Fruit fly (Drosophila melanogaster) whole organism: ENCODE measurements around the gene CG1208.

Experiments used
- CG8478 ChIP-seq: fragments of >200 bp; optimal IDR thresholded peaks from 2 replicates; lab custom pipeline; 2018; ENCODE audit warnings: inconsistent platforms
- Dll ChIP-seq: fragments of >200 bp; optimal IDR thresholded peaks from 2 replicates; lab custom pipeline; 2017
- EcR ChIP-seq, 2 experiments: fragments of >200 bp; optimal IDR thresholded peaks; 2 replicates each; lab custom pipeline; 2017; ENCODE audit warnings: missing biosample characterization in 2 of 2, missing genetic modification characterization in 2 of 2, missing genetic modification reagents in 2 of 2
- pan ChIP-seq: fragments of >200 bp; optimal IDR thresholded peaks from 2 replicates; lab custom pipeline; 2017
- psq ChIP-seq: fragments of >200 bp; optimal IDR thresholded peaks from 2 replicates; lab custom pipeline; 2017
- usp ChIP-seq: fragments of >200 bp; optimal IDR thresholded peaks from 2 replicates; lab custom pipeline; 2017; ENCODE audit warnings: missing biosample characterization, missing genetic modification characterization, mixed read lengths

Gene CG1208

DNA sequence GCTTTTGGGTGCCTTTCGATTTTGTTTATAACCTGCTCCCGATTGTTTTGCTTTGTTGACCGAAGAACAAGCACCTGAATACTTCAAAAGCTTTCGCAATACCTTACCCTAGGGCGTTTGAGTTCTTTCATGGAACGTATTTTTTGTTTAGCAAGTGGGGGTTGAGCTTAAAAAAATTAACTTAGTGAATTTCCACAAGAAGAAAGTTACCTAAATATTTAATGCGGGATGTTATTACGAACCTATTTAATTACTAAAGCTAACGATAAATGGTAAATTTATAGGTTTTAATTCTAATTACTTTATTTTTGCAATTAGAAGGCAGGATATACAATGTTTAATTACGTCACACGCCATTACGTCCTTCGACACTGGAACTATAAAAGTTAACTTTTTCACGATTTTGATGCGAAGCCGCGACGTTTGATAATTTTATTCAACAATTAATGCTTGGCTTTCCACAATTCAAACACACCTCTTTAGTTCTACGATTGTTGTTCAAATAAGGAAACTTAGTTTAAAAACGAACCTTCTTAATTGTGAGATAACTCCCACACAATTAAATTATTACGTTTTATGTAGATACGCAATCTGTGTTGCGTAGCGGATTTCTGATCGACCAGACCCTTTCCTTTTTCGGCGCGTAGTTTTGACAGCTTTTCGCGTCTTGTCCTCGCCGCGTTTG lies 29.9 kb downstream of the CG1208 start:
- TF ChIP-seq psq (lab: Kevin White, UChicago) = no peak
- no peak for TF ChIP-seq CG8478 (lab: Kevin White, UChicago)
- TF ChIP-seq EcR (GFP tag; optimal IDR thresholded peaks at IDR 0.05; lab: Kevin White, UChicago) = no peak
- no peak for TF ChIP-seq pan (lab: Kevin White, UChicago)
- TF ChIP-seq Dll (lab: Kevin White, UChicago) = no peak
- no peak for TF ChIP-seq usp

dm6 chr3R:5862032-5862641 lies 30.7 kb downstream of the CG1208 start, which contains the start of gene CG2017:
Gene CG2017 (minus strand): TSS chr3R:5862405.
- TF ChIP-seq pan (lab: Kevin White, UChicago) (no peak), psq (lab: Kevin White, UChicago) (no peak), Dll (lab: Kevin White, UChicago) (no peak), CG8478 (lab: Kevin White, UChicago) (no peak), EcR (GFP tag; optimal IDR thresholded peaks at IDR 0.05; lab: Kevin White, UChicago) (no peak), usp (no peak)

DNA sequence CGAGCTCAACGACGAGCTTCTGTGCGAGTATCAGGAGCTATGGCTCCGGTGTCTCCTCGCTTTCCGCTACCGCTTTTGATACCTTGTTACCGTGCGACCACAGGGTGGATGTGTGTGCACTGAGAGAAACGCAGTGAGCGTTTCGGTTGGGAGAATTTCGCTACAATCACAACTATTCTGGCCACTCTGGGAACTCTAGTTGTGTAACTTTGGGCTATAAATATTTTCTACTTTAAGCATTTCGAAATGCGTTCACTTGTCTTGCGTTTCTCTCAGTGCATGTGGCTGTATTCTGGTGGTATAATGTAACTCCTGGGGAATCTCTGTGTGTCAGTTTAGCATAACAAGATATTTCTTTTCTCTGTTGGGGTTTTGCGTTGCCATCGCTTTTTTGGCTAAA lies 40.0 kb downstream of the CG1208 start:
- TF ChIP-seq Dll (lab: Kevin White, UChicago) = no peak
- no peak for TF ChIP-seq psq (lab: Kevin White, UChicago)
- TF ChIP-seq pan (lab: Kevin White, UChicago) = no peak
- TF ChIP-seq CG8478 (lab: Kevin White, UChicago) = no peak
- no peak for TF ChIP-seq EcR (GFP tag; optimal IDR thresholded peaks at IDR 0.05; lab: Kevin White, UChicago)
- no peak for TF ChIP-seq usp

- no peak for TF ChIP-seq EcR (GFP tag; optimal IDR thresholded peaks at IDR 0.05; lab: Kevin White, UChicago)
- TF ChIP-seq Dll (lab: Kevin White, UChicago) = no peak
- TF ChIP-seq usp = no peak
- TF ChIP-seq CG8478 (lab: Kevin White, UChicago) = no peak
- no peak for TF ChIP-seq pan (lab: Kevin White, UChicago)
- TF ChIP-seq psq (lab: Kevin White, UChicago) = no peak
Observed at dm6 chr3R:5877367-5877766, 45.9 kb downstream of the CG1208 start.

dm6 chr3R:5881308-5881707 lies 49.9 kb downstream of the CG1208 start:
- TF ChIP-seq usp = no peak
- no peak for TF ChIP-seq psq (lab: Kevin White, UChicago)
